Fruit fly (Drosophila melanogaster): ENCODE measurements around the gene Mcm2.

Mcm2 gene

dm6 chr3R:8264302-8265080 is at the start of gene Mcm2, which contains the start of gene RPA1 (continued):
- TF ChIP-seq psq (GFP tag; optimal IDR thresholded peaks at IDR 0.05) (peak; percentile 38), CG1602 (GFP tag; optimal IDR thresholded peaks at IDR 0.05) (peak; percentile 78), Hr39 (optimal IDR thresholded peaks at IDR 0.05) (no peak), scrt (GFP tag; optimal IDR thresholded peaks at IDR 0.05) (peak; percentile 55), Xbp1 (GFP tag; optimal IDR thresholded peaks at IDR 0.05) (peak; percentile 88), Bdp1 (GFP tag; optimal IDR thresholded peaks at IDR 0.05) (no peak), NFAT (GFP tag; IDR thresholded peaks at IDR 0.05) (peak; percentile 93), Lhr (GFP tag; optimal IDR thresholded peaks at IDR 0.05) (peak; percentile 19), sens (GFP tag) (peak; percentile 91), exex (tag; optimal IDR thresholded peaks at IDR 0.05) (no peak), CG16813 (GFP tag; IDR thresholded peaks at IDR 0.05; ENCODE audit: partially characterized antibody) (no peak), croc (GFP tag; conservative IDR thresholded peaks at IDR 0.05) (peak; percentile 56), C15 (GFP tag; IDR thresholded peaks at IDR 0.05) (0 out of 3 replicates have a peak, but pooled peaks have one; percentile 6), CG3838 (GFP tag; optimal IDR thresholded peaks at IDR 0.05) (no peak), CG10654 (GFP tag; optimal IDR thresholded peaks at IDR 0.05) (peak; percentile 70), fu2 (GFP tag; optimal IDR thresholded peaks at IDR 0.05) (peak; percentile 41), rib (GFP tag; IDR thresholded peaks at IDR 0.05) (peak; percentile 14; the same call in 1 of the 2 replicates), hbn (GFP tag; IDR thresholded peaks at IDR 0.05; ENCODE audit: partially characterized antibody) (no peak), CG5180 (GFP tag; optimal IDR thresholded peaks at IDR 0.05) (no peak), repo (GFP tag; optimal IDR thresholded peaks at IDR 0.05) (no peak), dysf (GFP tag; IDR thresholded peaks at IDR 0.05) (peak; percentile 85), CrebB (tag; optimal IDR thresholded peaks at IDR 0.05) (no peak), dmrt99B (tag; optimal IDR thresholded peaks at IDR 0.05) (no peak), Jarid2 (GFP tag; optimal IDR thresholded peaks at IDR 0.05) (peak; percentile 20), Trl (optimal IDR thresholded peaks at IDR 0.05) (no peak), Trl (GFP tag; optimal IDR thresholded peaks at IDR 0.05) (peak; percentile 64), dmrt11E (tag; optimal IDR thresholded peaks at IDR 0.05) (peak; percentile 78), NK7.1 (GFP tag; optimal IDR thresholded peaks at IDR 0.05) (no peak), Eip74EF (GFP tag; optimal IDR thresholded peaks at IDR 0.05) (no peak), CG4360 (GFP tag; IDR thresholded peaks at IDR 0.05) (peak; percentile 14; the same call in 1 of the 2 replicates), E2f1 (GFP tag; IDR thresholded peaks at IDR 0.05) (peak; percentile 93), CG12299 (tag; optimal IDR thresholded peaks at IDR 0.05) (peak; percentile 30), z (GFP tag; IDR thresholded peaks at IDR 0.05) (no peak), Adf1 (GFP tag; IDR thresholded peaks at IDR 0.05) (no peak; the same call in none of the 2 replicates), Sry-β (GFP tag; optimal IDR thresholded peaks at IDR 0.05) (peak; percentile 30), Stat92E (GFP tag; optimal IDR thresholded peaks at IDR 0.05) (no peak), CG14860 (GFP tag; IDR thresholded peaks at IDR 0.05; ENCODE audit: partially characterized antibody) (no peak), CG4282 (GFP tag; optimal IDR thresholded peaks at IDR 0.05) (peak; percentile 40), wor (GFP tag; IDR thresholded peaks at IDR 0.05) (peak; percentile 47; the same call in 1 of the 2 replicates), shn (GFP tag; optimal IDR thresholded peaks at IDR 0.05) (peak; percentile 34), Camta (GFP tag; optimal IDR thresholded peaks at IDR 0.05) (no peak), CG3163 (GFP tag; optimal IDR thresholded peaks at IDR 0.05) (peak; percentile 22), Max (GFP tag; optimal IDR thresholded peaks at IDR 0.05) (peak; percentile 57), CG9215 (GFP tag; IDR thresholded peaks at IDR 0.05) (peak; percentile 83), CG30403 (GFP tag; optimal IDR thresholded peaks at IDR 0.05) (peak; percentile 90), Ets65A (GFP tag) (peak; percentile 97), CkIIα-i1 (GFP tag; IDR thresholded peaks at IDR 0.05) (no peak), fd102C (GFP tag; optimal IDR thresholded peaks at IDR 0.05) (no peak), dimm (GFP tag; IDR thresholded peaks at IDR 0.05) (peak; percentile 38; the same call in 1 of the 2 replicates), phol (tag; optimal IDR thresholded peaks at IDR 0.05) (peak; percentile 80)

All from whole organism, embryonic.